Worm (Caenorhabditis elegans) whole organism, mixed stage, embryonic: ENCODE data around the gene Y79H2A.4.

Experiments used
- M03D4.4 ChIP-seq: sonication (generic microtip); optimal IDR thresholded peaks from 2 replicates; lab custom pipeline; 2017; ENCODE audit warnings: mild to moderate bottlenecking, missing genetic modification characterization, missing compliant biosample characterization
- elt-3 ChIP-seq: fragments of 150-350 bp; optimal IDR thresholded peaks from 2 replicates; lab custom pipeline; 2014; ENCODE audit warnings: missing biosample characterization, missing genetic modification characterization
- flh-1 ChIP-seq: fragments of 200-800 bp; sonication (Bioruptor generic); optimal IDR thresholded peaks from 2 replicates; lab custom pipeline; 2018; ENCODE audit warnings: mild to moderate bottlenecking, missing genetic modification characterization, moderate library complexity, missing compliant biosample characterization
- mab-5 ChIP-seq: fragments of 150-350 bp; optimal IDR thresholded peaks from 2 replicates; lab custom pipeline; 2014; ENCODE audit warnings: missing biosample characterization, missing genetic modification characterization
- nhr-2 ChIP-seq: fragments of 150-350 bp; optimal IDR thresholded peaks from 2 replicates; lab custom pipeline; 2014; ENCODE audit warnings: missing biosample characterization, missing genetic modification characterization
- snpc-4 ChIP-seq: fragments of 150-350 bp; optimal IDR thresholded peaks from 2 replicates; lab custom pipeline; 2014; ENCODE audit warnings: missing biosample characterization, missing genetic modification characterization
- ztf-11 ChIP-seq: fragments of 150-350 bp; optimal IDR thresholded peaks from 2 replicates; lab custom pipeline; 2014; ENCODE audit warnings: missing biosample characterization, missing genetic modification characterization

DNA sequence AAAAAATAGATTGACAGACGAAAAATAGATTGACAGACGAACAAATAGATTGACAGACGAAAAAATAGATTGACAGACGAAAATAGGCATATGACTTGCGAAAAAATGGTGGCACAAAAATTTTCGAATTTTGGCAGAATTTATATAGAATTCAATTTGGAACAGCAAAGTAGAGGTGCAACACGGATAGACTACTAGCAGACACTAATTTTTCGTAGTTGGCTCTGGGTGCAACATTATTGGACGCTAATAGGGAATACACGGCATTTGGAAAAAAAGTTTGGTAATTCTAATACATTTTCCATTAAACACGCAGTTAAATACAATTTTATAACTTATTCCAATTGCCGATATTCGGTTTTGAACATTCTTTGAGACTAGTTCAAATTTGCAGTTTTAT, 31.8 kb upstream of the Y79H2A.4 start:
- no peak for TF ChIP-seq ztf-11 (tag; lab: Kevin White, UChicago)
- no peak for TF ChIP-seq flh-1 (GFP tag; lab: Kevin White, UChicago)
- TF ChIP-seq elt-3 (tag; lab: Kevin White, UChicago), result no peak
- TF ChIP-seq M03D4.4, result no peak
- no peak for TF ChIP-seq mab-5 (tag; lab: Kevin White, UChicago)
- no peak for TF ChIP-seq snpc-4 (tag; lab: Kevin White, UChicago)
- no peak for TF ChIP-seq nhr-2 (tag; lab: Kevin White, UChicago)
